Worm (Caenorhabditis elegans) whole organism, L1 larva: ENCODE results near the gene ceh-58.

ENCODE experiments used
- C04F5.9 ChIP-seq: sonication (generic microtip); optimal IDR thresholded peaks from 2 replicates; lab custom pipeline; 2016; ENCODE audit warnings: missing genetic modification characterization, missing compliant biosample characterization
- alr-1 ChIP-seq: fragments of 200-800 bp; sonication (Bioruptor generic); optimal IDR thresholded peaks from 2 replicates; lab custom pipeline; 2018; ENCODE audit warnings: borderline replicate concordance, mild to moderate bottlenecking, missing genetic modification characterization, missing compliant biosample characterization
- aly-2 ChIP-seq: fragments of 150-350 bp; optimal IDR thresholded peaks from 2 replicates; lab custom pipeline; 2014; ENCODE audit warnings: missing biosample characterization, missing genetic modification characterization
- blmp-1 ChIP-seq: fragments of 150-350 bp; optimal IDR thresholded peaks from 2 replicates; lab custom pipeline; 2014; ENCODE audit warnings: missing biosample characterization, missing genetic modification characterization
- ceh-63 ChIP-seq: fragments of 200-800 bp; sonication (Bioruptor generic); optimal IDR thresholded peaks from 2 replicates; lab custom pipeline; 2018; ENCODE audit warnings: mild to moderate bottlenecking, missing genetic modification characterization, missing compliant biosample characterization
- ceh-88 ChIP-seq: fragments of 200-800 bp; sonication (Bioruptor generic); IDR thresholded peaks from 2 replicates; pipeline ENCODE4 v1.3.6; 2022; ENCODE audit warnings: missing genetic modification characterization, missing compliant biosample characterization
- ces-1 ChIP-seq: fragments of 150-350 bp; optimal IDR thresholded peaks from 2 replicates; lab custom pipeline; 2014; ENCODE audit warnings: missing biosample characterization, missing genetic modification reagents, missing genetic modification characterization
- dpl-1 ChIP-seq, 3 experiments: fragments of 150-350 bp in 2 of 3; sonication (generic microtip) in 1 of 3; optimal IDR thresholded peaks; 2 replicates each; lab custom pipeline; 2014 to 2017; ENCODE audit warnings: missing biosample characterization in 3 of 3, missing genetic modification characterization in 3 of 3, missing genetic modification reagents in 3 of 3
- dsc-1 ChIP-seq: sonication (generic microtip); optimal IDR thresholded peaks from 2 replicates; lab custom pipeline; 2016; ENCODE audit warnings: mild to moderate bottlenecking, missing genetic modification characterization, missing compliant biosample characterization
- efl-1 ChIP-seq, 4 experiments: fragments of 150-350 bp; optimal IDR thresholded peaks in 3 of 4; peaks in 1 of 4; 1 replicate in 1 of 4; 2 replicates in 3 of 4; lab custom pipeline; 2014; ENCODE audit warnings: missing biosample characterization in 2 of 4, missing genetic modification characterization in 2 of 4, missing genetic modification reagents in 2 of 4
- efl-3 ChIP-seq: fragments of 200-800 bp; sonication (Bioruptor generic); optimal IDR thresholded peaks from 2 replicates; lab custom pipeline; 2018; ENCODE audit warnings: mild to moderate bottlenecking, missing genetic modification characterization, missing compliant biosample characterization
- egl-27 ChIP-seq, 2 experiments: fragments of 150-350 bp in 1 of 2; sonication (generic microtip); optimal IDR thresholded peaks; 3 replicates each; lab custom pipeline; 2017 to 2018; ENCODE audit warnings: missing biosample characterization in 2 of 2, missing genetic modification characterization in 2 of 2, missing genetic modification reagents in 2 of 2
- elt-2 ChIP-seq: sonication (generic microtip); optimal IDR thresholded peaks from 2 replicates; lab custom pipeline; 2016; ENCODE audit warnings: missing genetic modification characterization, mild to moderate bottlenecking, inconsistent platforms, missing compliant biosample characterization, missing genetic modification reagents
- fkh-10 ChIP-seq: sonication (generic microtip); optimal IDR thresholded peaks from 2 replicates; lab custom pipeline; 2017; ENCODE audit warnings: missing biosample characterization, missing genetic modification reagents, missing genetic modification characterization
- fkh-8 ChIP-seq: sonication (generic microtip); optimal IDR thresholded peaks from 2 replicates; lab custom pipeline; 2016; ENCODE audit warnings: mild to moderate bottlenecking, missing genetic modification characterization, missing compliant biosample characterization
- fos-1 ChIP-seq: fragments of 150-350 bp; optimal IDR thresholded peaks from 2 replicates; lab custom pipeline; 2014; ENCODE audit warnings: missing biosample characterization, missing genetic modification characterization
- hlh-17 ChIP-seq: fragments of 200-800 bp; sonication (Bioruptor generic); optimal IDR thresholded peaks from 2 replicates; lab custom pipeline; 2018; ENCODE audit warnings: missing genetic modification characterization, mild to moderate bottlenecking, missing compliant biosample characterization, moderate library complexity, borderline replicate concordance
- hlh-4 ChIP-seq: sonication (generic microtip); optimal IDR thresholded peaks from 2 replicates; lab custom pipeline; 2016; ENCODE audit warnings: mild to moderate bottlenecking, missing genetic modification characterization, missing compliant biosample characterization
- isw-1 ChIP-seq: fragments of 200-800 bp; sonication (Bioruptor generic); IDR thresholded peaks from 2 replicates; pipeline ENCODE4 v1.3.6; 2022; ENCODE audit warnings: missing genetic modification characterization, missing compliant biosample characterization
- jun-1 ChIP-seq: fragments of 150-350 bp; optimal IDR thresholded peaks from 2 replicates; lab custom pipeline; 2014; ENCODE audit warnings: missing biosample characterization, missing genetic modification reagents, missing genetic modification characterization
- lin-14 ChIP-seq: fragments of 200-800 bp; sonication (Bioruptor generic); optimal IDR thresholded peaks from 2 replicates; lab custom pipeline; 2018; ENCODE audit warnings: mild to moderate bottlenecking, missing genetic modification characterization, moderate library complexity, missing compliant biosample characterization
- lin-15B ChIP-seq: fragments of 150-350 bp; sonication (generic microtip); optimal IDR thresholded peaks from 3 replicates; lab custom pipeline; 2014; ENCODE audit warnings: missing biosample characterization, missing genetic modification characterization
- lir-3 ChIP-seq: sonication (generic microtip); optimal IDR thresholded peaks from 2 replicates; lab custom pipeline; 2016; ENCODE audit warnings: mild to moderate bottlenecking, missing genetic modification characterization, moderate library complexity, missing compliant biosample characterization; ENCODE audit not compliant: poor library complexity
- mab-9 ChIP-seq: fragments of 200-800 bp; sonication (Bioruptor generic); IDR thresholded peaks from 2 replicates; pipeline ENCODE4 v1.3.6; 2022; ENCODE audit warnings: missing genetic modification reagents, missing genetic modification characterization, missing compliant biosample characterization
- mdl-1 ChIP-seq, 2 experiments: fragments of 150-350 bp; optimal IDR thresholded peaks; 2 replicates each; lab custom pipeline; 2014 to 2017; ENCODE audit warnings: missing biosample characterization in 2 of 2, missing genetic modification characterization in 2 of 2, inconsistent platforms in 1 of 2
- mep-1 ChIP-seq: fragments of 150-350 bp; optimal IDR thresholded peaks from 2 replicates; lab custom pipeline; 2014; ENCODE audit warnings: missing biosample characterization, missing genetic modification characterization
- nhr-12 ChIP-seq: sonication (generic microtip); optimal IDR thresholded peaks from 2 replicates; lab custom pipeline; 2017; ENCODE audit warnings: missing biosample characterization, missing genetic modification characterization
- nhr-19 ChIP-seq: fragments of 200-800 bp; sonication (Bioruptor generic); conservative IDR thresholded peaks from 2 replicates; pipeline ENCODE4 v1.3.6; 2022; ENCODE audit warnings: missing genetic modification characterization, missing compliant biosample characterization
- nhr-47 ChIP-seq: sonication (generic microtip); optimal IDR thresholded peaks from 2 replicates; lab custom pipeline; 2016; ENCODE audit warnings: mild to moderate bottlenecking, missing genetic modification characterization, moderate library complexity, missing compliant biosample characterization
- nhr-71 ChIP-seq: sonication (generic microtip); optimal IDR thresholded peaks from 2 replicates; lab custom pipeline; 2016; ENCODE audit warnings: mild to moderate bottlenecking, missing genetic modification characterization, moderate library complexity, missing compliant biosample characterization
- nhr-76 ChIP-seq: sonication (generic microtip); optimal IDR thresholded peaks from 2 replicates; lab custom pipeline; 2017; ENCODE audit warnings: missing biosample characterization, missing genetic modification characterization
- nhr-77 ChIP-seq: fragments of 150-350 bp; optimal IDR thresholded peaks from 2 replicates; lab custom pipeline; 2014; ENCODE audit warnings: missing biosample characterization, missing genetic modification characterization
- nhr-84 ChIP-seq: sonication (generic microtip); optimal IDR thresholded peaks from 2 replicates; lab custom pipeline; 2017; ENCODE audit warnings: missing biosample characterization, missing genetic modification characterization
- nhr-85 ChIP-seq: sonication (generic microtip); peaks from one replicate; lab custom pipeline; 2016; ENCODE audit warnings: missing genetic modification characterization, inconsistent platforms, missing compliant biosample characterization
- nhr-90 ChIP-seq: sonication (generic microtip); optimal IDR thresholded peaks from 2 replicates; lab custom pipeline; 2016; ENCODE audit warnings: mild to moderate bottlenecking, missing genetic modification characterization, missing compliant biosample characterization; ENCODE audit not compliant: poor library complexity
- pag-3 ChIP-seq: sonication (generic microtip); optimal IDR thresholded peaks from 2 replicates; lab custom pipeline; 2017; ENCODE audit warnings: missing genetic modification characterization, mild to moderate bottlenecking, missing compliant biosample characterization, antibody characterized with exemption, borderline replicate concordance; ENCODE audit not compliant: insufficient read depth
- pax-3 ChIP-seq: fragments of 200-800 bp; sonication (Bioruptor generic); optimal IDR thresholded peaks from 2 replicates; lab custom pipeline; 2018; ENCODE audit warnings: mild to moderate bottlenecking, missing genetic modification characterization, moderate library complexity, missing compliant biosample characterization
- rnt-1 ChIP-seq: sonication (generic microtip); optimal IDR thresholded peaks from 2 replicates; lab custom pipeline; 2016; ENCODE audit warnings: mild to moderate bottlenecking, missing genetic modification characterization, moderate library complexity, missing compliant biosample characterization
- snu-23 ChIP-seq: sonication (generic microtip); optimal IDR thresholded peaks from 2 replicates; lab custom pipeline; 2016; ENCODE audit warnings: missing genetic modification characterization, missing compliant biosample characterization
- sox-4 ChIP-seq: sonication (generic microtip); optimal IDR thresholded peaks from 2 replicates; lab custom pipeline; 2016; ENCODE audit warnings: missing genetic modification characterization, missing compliant biosample characterization
- tlp-1 ChIP-seq: fragments of 150-350 bp; optimal IDR thresholded peaks from 2 replicates; lab custom pipeline; 2014; ENCODE audit warnings: missing biosample characterization, missing genetic modification characterization
- unc-130 ChIP-seq: fragments of 150-350 bp; optimal IDR thresholded peaks from 2 replicates; lab custom pipeline; 2017; ENCODE audit warnings: missing biosample characterization, missing genetic modification characterization, inconsistent platforms
- unc-30 ChIP-seq: sonication (generic microtip); optimal IDR thresholded peaks from 2 replicates; lab custom pipeline; 2017; ENCODE audit warnings: missing biosample characterization, missing genetic modification characterization
- unc-98 ChIP-seq: fragments of 200-800 bp; sonication (Bioruptor generic); IDR thresholded peaks from 2 replicates; pipeline ENCODE4 v1.3.6; 2022; ENCODE audit warnings: missing genetic modification characterization, missing compliant biosample characterization
- zip-4 ChIP-seq: fragments of 200-800 bp; sonication (Bioruptor generic); optimal IDR thresholded peaks from 2 replicates; lab custom pipeline; 2018; ENCODE audit warnings: mild to moderate bottlenecking, missing genetic modification characterization, moderate library complexity, missing compliant biosample characterization
- ztf-11 ChIP-seq, 2 experiments: sonication (generic microtip); optimal IDR thresholded peaks; 2 replicates each; lab custom pipeline; 2016 to 2017; ENCODE audit warnings: missing genetic modification characterization in 2 of 2, missing biosample characterization in 1 of 2, missing compliant biosample characterization in 1 of 2

ceh-58 gene

ce11 chrII:10373536-10374169 is 4.3 kb upstream of the ceh-58 start (continued):
- TF ChIP-seq rnt-1 (no peak), alr-1 (tag; lab: Kevin White, UChicago) (no peak), nhr-77 (no peak), aly-2 (tag; lab: Kevin White, UChicago) (no peak), fos-1 (tag; lab: Kevin White, UChicago) (no peak), dsc-1 (tag; lab: Kevin White, UChicago) (peak; percentile 9), nhr-84 (tag; lab: Kevin White, UChicago) (no peak), lin-15B (no peak), ceh-63 (GFP tag; lab: Kevin White, UChicago) (no peak), jun-1 (tag; lab: Kevin White, UChicago) (no peak), nhr-19 (GFP tag; lab: Robert Waterston, UW) (no peak), tlp-1 (no peak), nhr-76 (no peak), hlh-17 (no peak), nhr-71 (tag; lab: Kevin White, UChicago) (no peak), pag-3 (tag; lab: Kevin White, UChicago) (no peak), ceh-88 (GFP tag; lab: Robert Waterston, UW) (no peak), ztf-11 (tag; optimal IDR thresholded peaks at IDR 0.05; lab: Kevin White, UChicago) (peak in 1 of 2 experiments; percentile 15), snu-23 (GFP tag; lab: Kevin White, UChicago) (peak; percentile 10), fkh-10 (GFP tag; lab: Kevin White, UChicago) (no peak), nhr-12 (tag; lab: Kevin White, UChicago) (no peak), hlh-4 (tag; lab: Kevin White, UChicago) (no peak), lir-3 (tag; lab: Kevin White, UChicago) (no peak), blmp-1 (tag; lab: Kevin White, UChicago) (peak; percentile 38), unc-98 (GFP tag; lab: Robert Waterston, UW) (no peak), ces-1 (no peak)

ce11 chrII:10373016-10373415 is 3.6 kb upstream of the ceh-58 start:
- TF ChIP-seq mab-9 (GFP tag; lab: Robert Waterston, UW) (no peak), elt-2 (peak; percentile 8), zip-4 (no peak)

ce11 chrII:10370826-10371225 is 1.4 kb upstream of the ceh-58 start:
- TF ChIP-seq isw-1 (GFP tag; lab: Robert Waterston, UW) = no peak
- no peak for TF ChIP-seq zip-4
- peak; percentile 11 to 14 for TF ChIP-seq efl-1 (optimal IDR thresholded peaks at IDR 0.05; lab: Kevin White, UChicago)
- TF ChIP-seq efl-1 (GFP tag; optimal IDR thresholded peaks at IDR 0.05 in 1 of 2; lab: Kevin White, UChicago) = peak in 1 of 2 experiments; percentile 88
- peak; percentile 70 for TF ChIP-seq lin-14 (GFP tag; lab: Kevin White, UChicago)
- no peak for TF ChIP-seq nhr-85
- no peak for TF ChIP-seq hlh-4 (tag; lab: Kevin White, UChicago)
- no peak for TF ChIP-seq unc-30 (tag; lab: Kevin White, UChicago)
- TF ChIP-seq mdl-1 (tag; optimal IDR thresholded peaks at IDR 0.05; lab: Kevin White, UChicago) = no peak
- no peak for TF ChIP-seq jun-1 (tag; lab: Kevin White, UChicago)
- no peak for TF ChIP-seq nhr-47 (tag; lab: Kevin White, UChicago)
- no peak for TF ChIP-seq hlh-17
- TF ChIP-seq sox-4 (tag; lab: Kevin White, UChicago) = no peak
- TF ChIP-seq ceh-63 (GFP tag; lab: Kevin White, UChicago) = no peak
- TF ChIP-seq snu-23 (GFP tag; lab: Kevin White, UChicago) = no peak
- TF ChIP-seq pax-3 = no peak
- peak in 1 of 3 experiments; percentile 10 for TF ChIP-seq dpl-1 (GFP tag; optimal IDR thresholded peaks at IDR 0.05; lab: Kevin White, UChicago)
- no peak for TF ChIP-seq mab-9 (GFP tag; lab: Robert Waterston, UW)
- no peak for TF ChIP-seq ces-1
- no peak for TF ChIP-seq unc-130 (tag; lab: Kevin White, UChicago)
- TF ChIP-seq mep-1 (tag; lab: Kevin White, UChicago) = peak; percentile 40
- peak; percentile 52 for TF ChIP-seq blmp-1 (tag; lab: Kevin White, UChicago)
- no peak for TF ChIP-seq C04F5.9
- no peak for TF ChIP-seq aly-2 (tag; lab: Kevin White, UChicago)
- TF ChIP-seq nhr-90 = no peak
- TF ChIP-seq fkh-8 (tag; lab: Kevin White, UChicago) = no peak
- TF ChIP-seq rnt-1 = peak; percentile 34
- no peak for TF ChIP-seq nhr-77
- no peak for TF ChIP-seq egl-27 (tag; optimal IDR thresholded peaks at IDR 0.05; lab: Kevin White, UChicago)
- TF ChIP-seq efl-3 (GFP tag; lab: Kevin White, UChicago) = no peak
